Worm (Caenorhabditis elegans) whole organism, L3 larva: ENCODE results near the gene gsto-1.
A peak's percentile ranks its signal among the peaks of the same experiment; 100 is the strongest.

Experiments
- R02D3.7 ChIP-seq: fragments of 150-350 bp; optimal IDR thresholded peaks from 2 replicates; lab custom pipeline; 2014; ENCODE audit warnings: missing biosample characterization, missing genetic modification characterization
- ZK546.5 ChIP-seq: sonication (generic microtip); optimal IDR thresholded peaks from 2 replicates; lab custom pipeline; 2017; ENCODE audit warnings: missing biosample characterization, missing genetic modification characterization
- aly-2 ChIP-seq: fragments of 150-350 bp; optimal IDR thresholded peaks from 2 replicates; lab custom pipeline; 2014; ENCODE audit warnings: missing biosample characterization, missing genetic modification characterization
- ama-1 ChIP-seq: fragments of 150-350 bp; optimal IDR thresholded peaks from 2 replicates; lab custom pipeline; 2018
- ceh-16 ChIP-seq: sonication (generic microtip); optimal IDR thresholded peaks from 2 replicates; lab custom pipeline; 2017; ENCODE audit warnings: missing biosample characterization, missing genetic modification characterization
- ceh-28 ChIP-seq: fragments of 150-350 bp; optimal IDR thresholded peaks from 2 replicates; lab custom pipeline; 2014; ENCODE audit warnings: missing biosample characterization, missing genetic modification reagents, missing genetic modification characterization
- ceh-82 ChIP-seq: fragments of 150-350 bp; optimal IDR thresholded peaks from 2 replicates; lab custom pipeline; 2014; ENCODE audit warnings: missing biosample characterization, missing genetic modification characterization
- ceh-9 ChIP-seq: sonication (generic microtip); optimal IDR thresholded peaks from 2 replicates; lab custom pipeline; 2018; ENCODE audit warnings: missing biosample characterization, missing genetic modification characterization
- daf-12 ChIP-seq: fragments of 150-350 bp; optimal IDR thresholded peaks from 2 replicates; lab custom pipeline; 2014; ENCODE audit warnings: missing biosample characterization, missing genetic modification reagents, missing genetic modification characterization
- egl-27 ChIP-seq: sonication (generic microtip); optimal IDR thresholded peaks from 4 replicates; lab custom pipeline; 2017; ENCODE audit warnings: missing biosample characterization, missing genetic modification reagents, missing genetic modification characterization
- egl-5 ChIP-seq: fragments of 150-350 bp; optimal IDR thresholded peaks from 2 replicates; lab custom pipeline; 2017; ENCODE audit warnings: missing biosample characterization, missing genetic modification reagents, missing genetic modification characterization, inconsistent platforms
- elt-1 ChIP-seq: fragments of 150-350 bp; optimal IDR thresholded peaks from 2 replicates; lab custom pipeline; 2014; ENCODE audit warnings: missing biosample characterization, missing genetic modification characterization
- elt-2 ChIP-seq: sonication (generic microtip); optimal IDR thresholded peaks from 2 replicates; lab custom pipeline; 2016; ENCODE audit warnings: missing genetic modification reagents, mild to moderate bottlenecking, missing genetic modification characterization, missing compliant biosample characterization
- elt-3 ChIP-seq, 3 experiments: fragments of 150-350 bp in 1 of 3; sonication (generic microtip) in 2 of 3; optimal IDR thresholded peaks; 2 replicates in 2 of 3; 4 replicates in 1 of 3; lab custom pipeline; 2014 to 2017; ENCODE audit warnings: missing biosample characterization in 3 of 3, missing genetic modification characterization in 3 of 3
- eor-1 ChIP-seq, 2 experiments: fragments of 150-350 bp; optimal IDR thresholded peaks; 2 replicates each; lab custom pipeline; 2014 to 2018; ENCODE audit warnings: missing biosample characterization in 2 of 2, missing genetic modification characterization in 2 of 2
- fkh-10 ChIP-seq: sonication (generic microtip); optimal IDR thresholded peaks from 2 replicates; lab custom pipeline; 2017; ENCODE audit warnings: missing biosample characterization, missing genetic modification reagents, missing genetic modification characterization
- fkh-2 ChIP-seq: fragments of 150-350 bp; optimal IDR thresholded peaks from 2 replicates; lab custom pipeline; 2014; ENCODE audit warnings: missing biosample characterization, missing genetic modification reagents, missing genetic modification characterization
- fos-1 ChIP-seq: fragments of 150-350 bp; optimal IDR thresholded peaks from 2 replicates; lab custom pipeline; 2014; ENCODE audit warnings: missing biosample characterization, missing genetic modification characterization
- hmg-11 ChIP-seq: sonication (generic microtip); optimal IDR thresholded peaks from 2 replicates; lab custom pipeline; 2016; ENCODE audit warnings: missing genetic modification characterization, missing compliant biosample characterization
- jun-1 ChIP-seq: fragments of 150-350 bp; optimal IDR thresholded peaks from 2 replicates; lab custom pipeline; 2014; ENCODE audit warnings: missing biosample characterization, missing genetic modification reagents, missing genetic modification characterization
- lin-15B ChIP-seq: fragments of 150-350 bp; optimal IDR thresholded peaks from 2 replicates; lab custom pipeline; 2014; ENCODE audit warnings: missing biosample characterization, missing genetic modification characterization
- lin-39 ChIP-seq: fragments of 150-350 bp; optimal IDR thresholded peaks from 2 replicates; lab custom pipeline; 2018; ENCODE audit warnings: missing biosample characterization, missing genetic modification reagents, missing genetic modification characterization
- lsy-12 ChIP-seq: sonication (generic microtip); optimal IDR thresholded peaks from 2 replicates; lab custom pipeline; 2016; ENCODE audit warnings: mild to moderate bottlenecking, missing genetic modification characterization, missing compliant biosample characterization
- mdl-1 ChIP-seq: fragments of 150-350 bp; optimal IDR thresholded peaks from 2 replicates; lab custom pipeline; 2014; ENCODE audit warnings: missing biosample characterization, missing genetic modification characterization
- mml-1 ChIP-seq: fragments of 150-350 bp; sonication (generic microtip); optimal IDR thresholded peaks from 3 replicates; lab custom pipeline; 2014; ENCODE audit warnings: missing biosample characterization, missing genetic modification characterization
- nfya-1 ChIP-seq: sonication (generic microtip); optimal IDR thresholded peaks from 2 replicates; lab custom pipeline; 2017; ENCODE audit warnings: missing genetic modification characterization, mild to moderate bottlenecking, missing compliant biosample characterization, antibody characterized with exemption, moderate library complexity; ENCODE audit not compliant: insufficient read depth
- nhr-11 ChIP-seq: fragments of 150-350 bp; optimal IDR thresholded peaks from 2 replicates; lab custom pipeline; 2014; ENCODE audit warnings: missing biosample characterization, missing genetic modification characterization
- nhr-12 ChIP-seq: fragments of 150-350 bp; optimal IDR thresholded peaks from 2 replicates; lab custom pipeline; 2014; ENCODE audit warnings: missing biosample characterization, missing genetic modification characterization
- nhr-23 ChIP-seq: fragments of 150-350 bp; optimal IDR thresholded peaks from 2 replicates; lab custom pipeline; 2014; ENCODE audit warnings: missing biosample characterization, missing genetic modification reagents, missing genetic modification characterization
- nhr-237 ChIP-seq: fragments of 150-350 bp; optimal IDR thresholded peaks from 2 replicates; lab custom pipeline; 2014; ENCODE audit warnings: missing biosample characterization, missing genetic modification characterization
- nhr-25 ChIP-seq: sonication (generic microtip); optimal IDR thresholded peaks from 2 replicates; lab custom pipeline; 2017; ENCODE audit warnings: missing biosample characterization, missing genetic modification characterization
- nhr-28 ChIP-seq: fragments of 150-350 bp; optimal IDR thresholded peaks from 2 replicates; lab custom pipeline; 2014; ENCODE audit warnings: missing biosample characterization, missing genetic modification characterization
- nhr-43 ChIP-seq: sonication (generic microtip); optimal IDR thresholded peaks from 2 replicates; lab custom pipeline; 2016; ENCODE audit warnings: mild to moderate bottlenecking, missing genetic modification characterization, missing compliant biosample characterization; ENCODE audit not compliant: poor library complexity, severe bottlenecking
- nhr-67 ChIP-seq: fragments of 150-350 bp; optimal IDR thresholded peaks from 2 replicates; lab custom pipeline; 2014; ENCODE audit warnings: missing biosample characterization, missing genetic modification characterization
- nhr-76 ChIP-seq: fragments of 150-350 bp; sonication (generic microtip); optimal IDR thresholded peaks from 5 replicates; lab custom pipeline; 2014; ENCODE audit warnings: missing biosample characterization, missing genetic modification characterization
- nhr-77 ChIP-seq: fragments of 150-350 bp; optimal IDR thresholded peaks from 2 replicates; lab custom pipeline; 2014; ENCODE audit warnings: missing biosample characterization, missing genetic modification characterization
- pha-4 ChIP-seq: fragments of 150-350 bp; optimal IDR thresholded peaks from 2 replicates; lab custom pipeline; 2014; ENCODE audit warnings: missing biosample characterization, missing genetic modification reagents, missing genetic modification characterization
- pqm-1 ChIP-seq: fragments of 150-350 bp; optimal IDR thresholded peaks from 2 replicates; lab custom pipeline; 2017; ENCODE audit warnings: missing biosample characterization, missing genetic modification characterization, inconsistent platforms
- sea-2 ChIP-seq: fragments of 150-350 bp; sonication (generic microtip); optimal IDR thresholded peaks from 4 replicates; lab custom pipeline; 2014; ENCODE audit warnings: missing biosample characterization, missing genetic modification reagents, missing genetic modification characterization
- skn-1 ChIP-seq: fragments of 150-350 bp; optimal IDR thresholded peaks from 2 replicates; lab custom pipeline; 2014; ENCODE audit warnings: missing biosample characterization, missing genetic modification characterization
- snpc-4 ChIP-seq: fragments of 150-350 bp; optimal IDR thresholded peaks from 2 replicates; lab custom pipeline; 2014; ENCODE audit warnings: missing biosample characterization, missing genetic modification characterization
- tbx-2 ChIP-seq: sonication (generic microtip); optimal IDR thresholded peaks from 2 replicates; lab custom pipeline; 2016; ENCODE audit warnings: mild to moderate bottlenecking, missing genetic modification characterization, missing compliant biosample characterization
- unc-39 ChIP-seq: sonication (generic microtip); optimal IDR thresholded peaks from 4 replicates; lab custom pipeline; 2017; ENCODE audit warnings: missing biosample characterization, missing genetic modification characterization
- unc-62 ChIP-seq: fragments of 150-350 bp; sonication (generic microtip); optimal IDR thresholded peaks from 4 replicates; lab custom pipeline; 2014; ENCODE audit warnings: missing biosample characterization, missing genetic modification reagents, missing genetic modification characterization
- zag-1 ChIP-seq: fragments of 150-350 bp; optimal IDR thresholded peaks from 2 replicates; lab custom pipeline; 2014; ENCODE audit warnings: missing biosample characterization, missing genetic modification characterization
- ztf-11 ChIP-seq: fragments of 150-350 bp; optimal IDR thresholded peaks from 2 replicates; lab custom pipeline; 2014; ENCODE audit warnings: missing biosample characterization, missing genetic modification characterization
- ztf-4 ChIP-seq: fragments of 150-350 bp; optimal IDR thresholded peaks from 2 replicates; lab custom pipeline; 2014; ENCODE audit warnings: missing biosample characterization, missing genetic modification characterization

The gsto-1 gene

ce11 chrIII:7973968-7974607 lies 27.3 kb upstream of the gsto-1 start:
- TF ChIP-seq elt-2 (tag; lab: Kevin White, UChicago) (peak; percentile 54), pqm-1 (tag; lab: Kevin White, UChicago) (peak; percentile 26), jun-1 (tag; lab: Kevin White, UChicago) (peak; percentile 60), nhr-43 (tag; lab: Kevin White, UChicago) (peak; percentile 15), ztf-4 (tag; lab: Kevin White, UChicago) (peak; percentile 19), skn-1 (peak; percentile 42), nhr-25 (tag; lab: Kevin White, UChicago) (peak; percentile 24), unc-39 (tag; lab: Kevin White, UChicago) (no peak), lsy-12 (tag; lab: Kevin White, UChicago) (no peak), pha-4 (tag; lab: Kevin White, UChicago) (peak; percentile 71), lin-39 (tag; lab: Kevin White, UChicago) (peak; percentile 9)

- TF ChIP-seq nhr-12: no peak
- peak; percentile 97 for TF ChIP-seq nhr-25 (tag; lab: Kevin White, UChicago)
- TF ChIP-seq elt-1 (tag; lab: Kevin White, UChicago): peak; percentile 28
- no peak for TF ChIP-seq unc-62 (GFP tag; lab: Kevin White, UChicago)
- TF ChIP-seq ztf-4 (tag; lab: Kevin White, UChicago): peak; percentile 11
- TF ChIP-seq lin-15B: peak; percentile 95
- TF ChIP-seq eor-1 (tag; optimal IDR thresholded peaks at IDR 0.05; lab: Kevin White, UChicago): no peak
- no peak for TF ChIP-seq nhr-77 (tag; lab: Kevin White, UChicago)
- peak; percentile 45 for TF ChIP-seq mdl-1 (tag; lab: Kevin White, UChicago)
- TF ChIP-seq nhr-28 (tag; lab: Kevin White, UChicago): no peak
- no peak for TF ChIP-seq nhr-237 (tag; lab: Kevin White, UChicago)
- TF ChIP-seq ceh-16 (tag; lab: Kevin White, UChicago): no peak
- peak; percentile 85 for TF ChIP-seq skn-1
- TF ChIP-seq ZK546.5 (tag; lab: Kevin White, UChicago): no peak
- TF ChIP-seq nhr-23 (tag; lab: Kevin White, UChicago): peak; percentile 98
- peak; percentile 78 for TF ChIP-seq elt-2 (tag; lab: Kevin White, UChicago)
- no peak for TF ChIP-seq ztf-11
- TF ChIP-seq lsy-12 (tag; lab: Kevin White, UChicago): peak; percentile 91
- TF ChIP-seq jun-1 (tag; lab: Kevin White, UChicago): peak; percentile 89
- TF ChIP-seq hmg-11 (tag; lab: Kevin White, UChicago): peak; percentile 92
- TF ChIP-seq ceh-28: peak; percentile 75
- peak; percentile 36 for TF ChIP-seq nhr-11 (tag; lab: Kevin White, UChicago)
- TF ChIP-seq ama-1 (lab: Kevin White, UChicago): peak; percentile 86
- no peak for TF ChIP-seq ceh-9
- TF ChIP-seq mml-1 (tag; lab: Kevin White, UChicago): no peak
- TF ChIP-seq nfya-1 (tag; lab: Kevin White, UChicago): peak; percentile 92
- TF ChIP-seq pqm-1 (tag; lab: Kevin White, UChicago): peak; percentile 82
- TF ChIP-seq fkh-10 (GFP tag; lab: Kevin White, UChicago): peak; percentile 54
- peak; percentile 85 for TF ChIP-seq snpc-4 (tag; lab: Kevin White, UChicago)
- peak; percentile 96 for TF ChIP-seq pha-4 (tag; lab: Kevin White, UChicago)
- peak; percentile 73 for TF ChIP-seq ceh-82
- TF ChIP-seq egl-27 (tag; lab: Kevin White, UChicago): no peak
- TF ChIP-seq daf-12 (tag; lab: Kevin White, UChicago): no peak
- no peak for TF ChIP-seq nhr-76 (tag; lab: Kevin White, UChicago)
- peak; percentile 89 for TF ChIP-seq nhr-43 (tag; lab: Kevin White, UChicago)
- TF ChIP-seq R02D3.7 (tag; lab: Kevin White, UChicago): peak; percentile 85
- no peak for TF ChIP-seq unc-39 (tag; lab: Kevin White, UChicago)
- TF ChIP-seq egl-5: peak; percentile 85
- peak; percentile 97 for TF ChIP-seq lin-39 (tag; lab: Kevin White, UChicago)
- TF ChIP-seq zag-1 (tag; lab: Kevin White, UChicago): no peak
- TF ChIP-seq tbx-2 (tag; lab: Kevin White, UChicago): peak; percentile 72
- TF ChIP-seq fos-1 (tag; lab: Kevin White, UChicago): no peak
- no peak for TF ChIP-seq fkh-2 (tag; lab: Kevin White, UChicago)
- no peak for TF ChIP-seq elt-3 (tag; optimal IDR thresholded peaks at IDR 0.05; lab: Kevin White, UChicago)
- TF ChIP-seq sea-2 (GFP tag; lab: Kevin White, UChicago): no peak
- no peak for TF ChIP-seq nhr-67 (tag; lab: Kevin White, UChicago)
- TF ChIP-seq aly-2 (tag; lab: Kevin White, UChicago): peak; percentile 37
Observed at ce11 chrIII:7973201-7973767, 26.5 kb upstream of the gsto-1 start, which contains the start of the genes eef-1B.1 and aco-2. Gene eef-1B.1, minus strand, starts transcription at chrIII:7973386. Gene aco-2, plus strand, starts transcription at chrIII:7973717.
